Worm (Caenorhabditis elegans) whole organism, L3 larva: ENCODE data around the gene D1086.2.
A peak's percentile ranks its signal among the peaks of the same experiment; 100 is the strongest.

Source experiments
- R02D3.7 ChIP-seq: fragments of 150-350 bp; optimal IDR thresholded peaks from 2 replicates; lab custom pipeline; 2014; ENCODE audit warnings: missing biosample characterization, missing genetic modification characterization
- aly-2 ChIP-seq: fragments of 150-350 bp; optimal IDR thresholded peaks from 2 replicates; lab custom pipeline; 2014; ENCODE audit warnings: missing biosample characterization, missing genetic modification characterization
- ama-1 ChIP-seq: fragments of 150-350 bp; optimal IDR thresholded peaks from 2 replicates; lab custom pipeline; 2018
- ceh-16 ChIP-seq: sonication (generic microtip); optimal IDR thresholded peaks from 2 replicates; lab custom pipeline; 2017; ENCODE audit warnings: missing biosample characterization, missing genetic modification characterization
- ceh-28 ChIP-seq: fragments of 150-350 bp; optimal IDR thresholded peaks from 2 replicates; lab custom pipeline; 2014; ENCODE audit warnings: missing biosample characterization, missing genetic modification reagents, missing genetic modification characterization
- ceh-82 ChIP-seq: fragments of 150-350 bp; optimal IDR thresholded peaks from 2 replicates; lab custom pipeline; 2014; ENCODE audit warnings: missing biosample characterization, missing genetic modification characterization
- ceh-9 ChIP-seq: sonication (generic microtip); optimal IDR thresholded peaks from 2 replicates; lab custom pipeline; 2018; ENCODE audit warnings: missing biosample characterization, missing genetic modification characterization
- daf-12 ChIP-seq: fragments of 150-350 bp; optimal IDR thresholded peaks from 2 replicates; lab custom pipeline; 2014; ENCODE audit warnings: missing biosample characterization, missing genetic modification reagents, missing genetic modification characterization
- egl-27 ChIP-seq: sonication (generic microtip); optimal IDR thresholded peaks from 4 replicates; lab custom pipeline; 2017; ENCODE audit warnings: missing biosample characterization, missing genetic modification reagents, missing genetic modification characterization
- egl-5 ChIP-seq: fragments of 150-350 bp; optimal IDR thresholded peaks from 2 replicates; lab custom pipeline; 2017; ENCODE audit warnings: missing biosample characterization, missing genetic modification reagents, missing genetic modification characterization, inconsistent platforms
- elt-1 ChIP-seq: fragments of 150-350 bp; optimal IDR thresholded peaks from 2 replicates; lab custom pipeline; 2014; ENCODE audit warnings: missing biosample characterization, missing genetic modification characterization
- elt-2 ChIP-seq: sonication (generic microtip); optimal IDR thresholded peaks from 2 replicates; lab custom pipeline; 2016; ENCODE audit warnings: missing genetic modification reagents, mild to moderate bottlenecking, missing genetic modification characterization, missing compliant biosample characterization
- eor-1 ChIP-seq, 2 experiments: fragments of 150-350 bp; optimal IDR thresholded peaks; 2 replicates each; lab custom pipeline; 2014 to 2018; ENCODE audit warnings: missing biosample characterization in 2 of 2, missing genetic modification characterization in 2 of 2
- fkh-10 ChIP-seq: sonication (generic microtip); optimal IDR thresholded peaks from 2 replicates; lab custom pipeline; 2017; ENCODE audit warnings: missing biosample characterization, missing genetic modification reagents, missing genetic modification characterization
- fkh-2 ChIP-seq: fragments of 150-350 bp; optimal IDR thresholded peaks from 2 replicates; lab custom pipeline; 2014; ENCODE audit warnings: missing biosample characterization, missing genetic modification reagents, missing genetic modification characterization
- jun-1 ChIP-seq: fragments of 150-350 bp; optimal IDR thresholded peaks from 2 replicates; lab custom pipeline; 2014; ENCODE audit warnings: missing biosample characterization, missing genetic modification reagents, missing genetic modification characterization
- lin-15B ChIP-seq: fragments of 150-350 bp; optimal IDR thresholded peaks from 2 replicates; lab custom pipeline; 2014; ENCODE audit warnings: missing biosample characterization, missing genetic modification characterization
- lin-39 ChIP-seq: fragments of 150-350 bp; optimal IDR thresholded peaks from 2 replicates; lab custom pipeline; 2018; ENCODE audit warnings: missing biosample characterization, missing genetic modification reagents, missing genetic modification characterization
- lsy-12 ChIP-seq: sonication (generic microtip); optimal IDR thresholded peaks from 2 replicates; lab custom pipeline; 2016; ENCODE audit warnings: mild to moderate bottlenecking, missing genetic modification characterization, missing compliant biosample characterization
- mdl-1 ChIP-seq: fragments of 150-350 bp; optimal IDR thresholded peaks from 2 replicates; lab custom pipeline; 2014; ENCODE audit warnings: missing biosample characterization, missing genetic modification characterization
- nfya-1 ChIP-seq: sonication (generic microtip); optimal IDR thresholded peaks from 2 replicates; lab custom pipeline; 2017; ENCODE audit warnings: missing genetic modification characterization, mild to moderate bottlenecking, missing compliant biosample characterization, antibody characterized with exemption, moderate library complexity; ENCODE audit not compliant: insufficient read depth
- nhr-12 ChIP-seq: fragments of 150-350 bp; optimal IDR thresholded peaks from 2 replicates; lab custom pipeline; 2014; ENCODE audit warnings: missing biosample characterization, missing genetic modification characterization
- nhr-23 ChIP-seq: fragments of 150-350 bp; optimal IDR thresholded peaks from 2 replicates; lab custom pipeline; 2014; ENCODE audit warnings: missing biosample characterization, missing genetic modification reagents, missing genetic modification characterization
- nhr-25 ChIP-seq: sonication (generic microtip); optimal IDR thresholded peaks from 2 replicates; lab custom pipeline; 2017; ENCODE audit warnings: missing biosample characterization, missing genetic modification characterization
- nhr-28 ChIP-seq: fragments of 150-350 bp; optimal IDR thresholded peaks from 2 replicates; lab custom pipeline; 2014; ENCODE audit warnings: missing biosample characterization, missing genetic modification characterization
- nhr-43 ChIP-seq: sonication (generic microtip); optimal IDR thresholded peaks from 2 replicates; lab custom pipeline; 2016; ENCODE audit warnings: mild to moderate bottlenecking, missing genetic modification characterization, missing compliant biosample characterization; ENCODE audit not compliant: poor library complexity, severe bottlenecking
- nhr-67 ChIP-seq: fragments of 150-350 bp; optimal IDR thresholded peaks from 2 replicates; lab custom pipeline; 2014; ENCODE audit warnings: missing biosample characterization, missing genetic modification characterization
- nhr-76 ChIP-seq: fragments of 150-350 bp; sonication (generic microtip); optimal IDR thresholded peaks from 5 replicates; lab custom pipeline; 2014; ENCODE audit warnings: missing biosample characterization, missing genetic modification characterization
- nhr-77 ChIP-seq: fragments of 150-350 bp; optimal IDR thresholded peaks from 2 replicates; lab custom pipeline; 2014; ENCODE audit warnings: missing biosample characterization, missing genetic modification characterization
- pha-4 ChIP-seq: fragments of 150-350 bp; optimal IDR thresholded peaks from 2 replicates; lab custom pipeline; 2014; ENCODE audit warnings: missing biosample characterization, missing genetic modification reagents, missing genetic modification characterization
- pqm-1 ChIP-seq: fragments of 150-350 bp; optimal IDR thresholded peaks from 2 replicates; lab custom pipeline; 2017; ENCODE audit warnings: missing biosample characterization, missing genetic modification characterization, inconsistent platforms
- sea-2 ChIP-seq: fragments of 150-350 bp; sonication (generic microtip); optimal IDR thresholded peaks from 4 replicates; lab custom pipeline; 2014; ENCODE audit warnings: missing biosample characterization, missing genetic modification reagents, missing genetic modification characterization
- skn-1 ChIP-seq: fragments of 150-350 bp; optimal IDR thresholded peaks from 2 replicates; lab custom pipeline; 2014; ENCODE audit warnings: missing biosample characterization, missing genetic modification characterization
- snpc-4 ChIP-seq: fragments of 150-350 bp; optimal IDR thresholded peaks from 2 replicates; lab custom pipeline; 2014; ENCODE audit warnings: missing biosample characterization, missing genetic modification characterization
- tbx-2 ChIP-seq: sonication (generic microtip); optimal IDR thresholded peaks from 2 replicates; lab custom pipeline; 2016; ENCODE audit warnings: mild to moderate bottlenecking, missing genetic modification characterization, missing compliant biosample characterization
- unc-39 ChIP-seq: sonication (generic microtip); optimal IDR thresholded peaks from 4 replicates; lab custom pipeline; 2017; ENCODE audit warnings: missing biosample characterization, missing genetic modification characterization
- unc-62 ChIP-seq: fragments of 150-350 bp; sonication (generic microtip); optimal IDR thresholded peaks from 4 replicates; lab custom pipeline; 2014; ENCODE audit warnings: missing biosample characterization, missing genetic modification reagents, missing genetic modification characterization
- zag-1 ChIP-seq: fragments of 150-350 bp; optimal IDR thresholded peaks from 2 replicates; lab custom pipeline; 2014; ENCODE audit warnings: missing biosample characterization, missing genetic modification characterization
- ztf-4 ChIP-seq: fragments of 150-350 bp; optimal IDR thresholded peaks from 2 replicates; lab custom pipeline; 2014; ENCODE audit warnings: missing biosample characterization, missing genetic modification characterization

Gene D1086.2

ce11 chrV:14064422-14064821, 34.0 kb downstream of the D1086.2 start, which contains the start of gene D1086.21:
Gene D1086.21 (plus strand): TSS chrV:14064722.
- TF ChIP-seq ceh-28 (no peak), unc-39 (tag; lab: Kevin White, UChicago) (no peak), sea-2 (GFP tag; lab: Kevin White, UChicago) (no peak), daf-12 (tag; lab: Kevin White, UChicago) (no peak), aly-2 (tag; lab: Kevin White, UChicago) (no peak), zag-1 (tag; lab: Kevin White, UChicago) (no peak), nhr-77 (tag; lab: Kevin White, UChicago) (no peak), jun-1 (tag; lab: Kevin White, UChicago) (no peak), snpc-4 (tag; lab: Kevin White, UChicago) (no peak), fkh-2 (tag; lab: Kevin White, UChicago) (no peak), lin-39 (tag; lab: Kevin White, UChicago) (no peak), skn-1 (no peak), ceh-16 (tag; lab: Kevin White, UChicago) (no peak), nhr-25 (tag; lab: Kevin White, UChicago) (no peak)

ce11 chrV:14063980-14064379, 34.5 kb downstream of the D1086.2 start:
- TF ChIP-seq nhr-12 (tag; lab: Kevin White, UChicago) (no peak), nfya-1 (tag; lab: Kevin White, UChicago) (peak; percentile 90), nhr-77 (tag; lab: Kevin White, UChicago) (no peak)

- TF ChIP-seq pqm-1 (tag; lab: Kevin White, UChicago) (no peak), ceh-9 (tag; lab: Kevin White, UChicago) (no peak), lsy-12 (tag; lab: Kevin White, UChicago) (no peak), aly-2 (tag; lab: Kevin White, UChicago) (no peak), ama-1 (lab: Kevin White, UChicago) (no peak), nhr-67 (tag; lab: Kevin White, UChicago) (no peak), eor-1 (tag; optimal IDR thresholded peaks at IDR 0.05; lab: Kevin White, UChicago) (no peak), zag-1 (tag; lab: Kevin White, UChicago) (no peak), elt-1 (tag; lab: Kevin White, UChicago) (no peak), nhr-12 (tag; lab: Kevin White, UChicago) (no peak), unc-39 (tag; lab: Kevin White, UChicago) (no peak), nhr-28 (tag; lab: Kevin White, UChicago) (no peak)
- TF ChIP-seq, all 47 proteins: peak for 0
Measured at ce11 chrV:14057540-14057939, 40.9 kb downstream of the D1086.2 start, which contains the start of gene F58D12.3. Gene F58D12.3 (plus strand): TSS chrV:14057840.

- TF ChIP-seq nhr-25 (tag; lab: Kevin White, UChicago) (peak; percentile 96), tbx-2 (tag; lab: Kevin White, UChicago) (peak; percentile 90), nhr-23 (peak; percentile 97), eor-1 (tag; optimal IDR thresholded peaks at IDR 0.05; lab: Kevin White, UChicago) (peak in 1 of 2 experiments; percentile 23), nhr-77 (tag; lab: Kevin White, UChicago) (peak; percentile 39), skn-1 (peak; percentile 18), snpc-4 (tag; lab: Kevin White, UChicago) (peak; percentile 93), pqm-1 (tag; lab: Kevin White, UChicago) (peak; percentile 65), fkh-10 (GFP tag; lab: Kevin White, UChicago) (peak; percentile 50), nhr-76 (tag; lab: Kevin White, UChicago) (peak; percentile 10), nfya-1 (tag; lab: Kevin White, UChicago) (peak; percentile 87), nhr-43 (tag; lab: Kevin White, UChicago) (peak; percentile 98), jun-1 (tag; lab: Kevin White, UChicago) (peak; percentile 87), unc-62 (GFP tag; lab: Kevin White, UChicago) (peak; percentile 39), nhr-28 (tag; lab: Kevin White, UChicago) (peak; percentile 41), ztf-4 (tag; lab: Kevin White, UChicago) (peak; percentile 28), egl-27 (tag; lab: Kevin White, UChicago) (peak; percentile 16), mdl-1 (peak; percentile 25), elt-2 (peak; percentile 77), lin-15B (tag; lab: Kevin White, UChicago) (peak; percentile 82), ceh-82 (peak; percentile 75), ceh-28 (peak; percentile 86), R02D3.7 (tag; lab: Kevin White, UChicago) (peak; percentile 80), pha-4 (peak; percentile 77), lsy-12 (tag; lab: Kevin White, UChicago) (peak; percentile 94), lin-39 (tag; lab: Kevin White, UChicago) (peak; percentile 94), egl-5 (peak; percentile 35), elt-1 (tag; lab: Kevin White, UChicago) (peak; percentile 52)
Measured at ce11 chrV:14055097-14055496, 43.4 kb downstream of the D1086.2 start.
